Worm (Caenorhabditis elegans) whole organism, L2 larva: Measurements from ENCODE around the gene ceh-90.

Source experiments
- F13H6.1 ChIP-seq: sonication (generic microtip); optimal IDR thresholded peaks from 2 replicates; lab custom pipeline; 2016; ENCODE audit warnings: missing genetic modification characterization, missing compliant biosample characterization
- blmp-1 ChIP-seq: sonication (generic microtip); optimal IDR thresholded peaks from 2 replicates; lab custom pipeline; 2017; ENCODE audit warnings: missing genetic modification characterization, mild to moderate bottlenecking, missing compliant biosample characterization, antibody characterized with exemption, moderate library complexity; ENCODE audit not compliant: insufficient read depth
- snpc-4 ChIP-seq: fragments of 150-350 bp; optimal IDR thresholded peaks from 2 replicates; lab custom pipeline; 2014; ENCODE audit warnings: missing biosample characterization, missing genetic modification characterization

ce11 chrX:14132677-14133076 is 24.1 kb downstream of the ceh-90 start:
- TF ChIP-seq F13H6.1 (tag; lab: Kevin White, UChicago) (no peak), blmp-1 (tag; lab: Kevin White, UChicago) (no peak), snpc-4 (no peak)
